Worm (Caenorhabditis elegans) whole organism, late embryonic: ENCODE results near the gene F57G8.7.

Experiments used
- K09A11.1 ChIP-seq: sonication (generic microtip); optimal IDR thresholded peaks from 2 replicates; lab custom pipeline; 2017; ENCODE audit warnings: antibody characterized with exemption, mild to moderate bottlenecking, missing genetic modification characterization, missing compliant biosample characterization; ENCODE audit not compliant: insufficient read depth
- ceh-31 ChIP-seq: sonication (generic microtip); optimal IDR thresholded peaks from 2 replicates; lab custom pipeline; 2016; ENCODE audit warnings: missing genetic modification characterization, missing compliant biosample characterization
- dmd-4 ChIP-seq: sonication (generic microtip); optimal IDR thresholded peaks from 2 replicates; lab custom pipeline; 2016; ENCODE audit warnings: borderline replicate concordance, missing genetic modification characterization, missing compliant biosample characterization
- hlh-30 ChIP-seq: sonication (generic microtip); optimal IDR thresholded peaks from 2 replicates; lab custom pipeline; 2017; ENCODE audit warnings: antibody characterized with exemption, missing genetic modification characterization, missing compliant biosample characterization; ENCODE audit not compliant: insufficient read depth
- mec-3 ChIP-seq: sonication (generic microtip); optimal IDR thresholded peaks from 2 replicates; lab custom pipeline; 2016; ENCODE audit warnings: borderline replicate concordance, missing genetic modification characterization, missing compliant biosample characterization
- pag-3 ChIP-seq: sonication (generic microtip); optimal IDR thresholded peaks from 2 replicates; lab custom pipeline; 2016; ENCODE audit warnings: missing compliant biosample characterization, missing genetic modification characterization, borderline replicate concordance
- rnt-1 ChIP-seq: sonication (generic microtip); optimal IDR thresholded peaks from 2 replicates; lab custom pipeline; 2016; ENCODE audit warnings: missing genetic modification characterization, missing compliant biosample characterization
- sox-4 ChIP-seq: sonication (generic microtip); optimal IDR thresholded peaks from 2 replicates; lab custom pipeline; 2017; ENCODE audit warnings: mild to moderate bottlenecking, missing genetic modification characterization, inconsistent platforms, missing compliant biosample characterization
- unc-55 ChIP-seq: sonication (generic microtip); optimal IDR thresholded peaks from 2 replicates; lab custom pipeline; 2017; ENCODE audit warnings: missing biosample characterization, missing genetic modification reagents, missing genetic modification characterization

DNA sequence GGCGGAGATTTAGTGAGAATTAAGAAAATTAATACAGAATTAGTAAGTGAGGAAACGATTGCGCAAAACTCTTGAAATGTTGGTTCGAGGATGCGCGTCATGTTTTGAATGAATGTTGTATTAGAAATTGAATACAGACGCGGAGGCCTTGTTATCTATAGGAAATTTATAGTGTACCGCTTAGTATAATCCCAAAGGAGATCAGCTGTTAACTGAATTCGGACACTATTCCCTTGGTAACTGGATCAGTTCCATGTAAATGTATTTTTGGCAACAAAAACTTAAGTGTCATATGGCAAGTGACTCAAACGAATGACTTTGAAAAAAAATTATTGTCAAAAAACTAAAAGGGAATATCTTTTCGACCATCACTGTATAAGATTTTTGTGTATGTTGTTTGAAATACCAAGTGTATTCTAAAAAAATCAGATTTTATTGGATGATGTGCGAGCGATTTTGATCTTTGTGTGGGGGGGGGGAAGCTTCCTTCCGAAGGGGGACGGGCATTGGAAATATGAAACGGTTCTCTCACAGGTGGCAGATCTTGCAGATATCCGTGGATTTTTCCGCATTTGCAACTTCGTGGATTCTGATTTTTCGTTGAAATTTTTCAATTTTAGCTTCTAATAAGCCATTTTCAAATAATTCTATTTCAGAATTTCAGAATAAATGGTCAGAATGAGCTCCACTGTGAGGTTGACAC lies 17.6 kb downstream of the F57G8.7 start, which contains the start of the genes W08G11.5 and W08G11.1:
- TF ChIP-seq ceh-31 (no peak), dmd-4 (tag; lab: Kevin White, UChicago) (no peak), rnt-1 (tag; lab: Kevin White, UChicago) (no peak), pag-3 (tag; lab: Kevin White, UChicago) (no peak), sox-4 (tag; lab: Kevin White, UChicago) (no peak), K09A11.1 (tag; lab: Kevin White, UChicago) (no peak), hlh-30 (tag; lab: Kevin White, UChicago) (no peak), mec-3 (tag; lab: Kevin White, UChicago) (no peak), unc-55 (GFP tag; lab: Kevin White, UChicago) (no peak)
